Fruit fly (Drosophila melanogaster) S2 (cell line): ENCODE results near the gene sphe.
A peak's percentile ranks its signal among the peaks of the same experiment; 100 is the strongest.

Experiments used
- CG8478 ChIP-seq: fragments of >200 bp; optimal IDR thresholded peaks from 2 replicates; lab custom pipeline; 2018
- CTCF ChIP-seq, 2 experiments: fragments of >200 bp; optimal IDR thresholded peaks; 2 replicates each; lab custom pipeline; 2018

DNA sequence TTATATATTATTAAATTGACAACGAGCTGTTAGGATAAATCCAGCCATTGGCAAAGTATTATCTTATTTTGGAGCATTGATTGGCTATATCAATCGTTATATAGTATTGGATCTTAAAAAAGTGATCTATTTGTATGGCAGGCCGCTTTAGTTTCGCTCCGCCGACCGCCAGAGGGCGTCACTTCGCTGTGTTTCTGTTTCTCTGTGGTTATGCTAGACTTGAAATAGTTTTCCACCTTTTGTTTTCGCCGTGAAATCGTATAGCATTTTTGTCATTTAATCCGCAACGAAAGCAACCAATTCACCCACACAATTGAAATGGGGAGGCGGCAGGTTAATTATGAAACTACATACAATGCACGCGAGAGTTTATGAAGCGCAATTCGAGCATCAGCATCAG is 45.1 kb upstream of the sphe start:
- TF ChIP-seq CG8478 (lab: Kevin White, UChicago) (no peak), CTCF (optimal IDR thresholded peaks at IDR 0.05; lab: Kevin White, UChicago) (peak; percentile 87)
